Worm (Caenorhabditis elegans): ENCODE data around the gene F43C1.7.

- no peak for TF ChIP-seq unc-39 (tag; optimal IDR thresholded peaks at IDR 0.05)
- no peak for TF ChIP-seq elt-1 (tag; optimal IDR thresholded peaks at IDR 0.05; ENCODE audit: borderline replicate concordance, insufficient read depth)
- TF ChIP-seq tbx-8 (GFP tag; optimal IDR thresholded peaks at IDR 0.05) = no peak
- TF ChIP-seq mep-1 (tag; optimal IDR thresholded peaks at IDR 0.05) = no peak
- no peak for TF ChIP-seq elt-3 (tag; optimal IDR thresholded peaks at IDR 0.05)
- no peak for TF ChIP-seq unc-62 (GFP tag; optimal IDR thresholded peaks at IDR 0.05)
- no peak for TF ChIP-seq lin-13 (tag; optimal IDR thresholded peaks at IDR 0.05)
- TF ChIP-seq snpc-4 (tag; optimal IDR thresholded peaks at IDR 0.05) = no peak
- TF ChIP-seq nhr-237 (tag; optimal IDR thresholded peaks at IDR 0.05) = no peak
- no peak for TF ChIP-seq ztf-11 (tag; optimal IDR thresholded peaks at IDR 0.05)
- no peak for TF ChIP-seq pha-4 (tag; optimal IDR thresholded peaks at IDR 0.05)
Measured at ce11 chrIII:4210661-4211060, 31.7 kb downstream of the F43C1.7 start.
